Worm (Caenorhabditis elegans) whole organism, L3 larva: ENCODE measurements around the gene zig-6.

Experiments used
- aly-2 ChIP-seq: fragments of 150-350 bp; optimal IDR thresholded peaks from 2 replicates; lab custom pipeline; 2014; ENCODE audit warnings: missing biosample characterization, missing genetic modification characterization
- elt-2 ChIP-seq: sonication (generic microtip); optimal IDR thresholded peaks from 2 replicates; lab custom pipeline; 2016; ENCODE audit warnings: missing genetic modification reagents, mild to moderate bottlenecking, missing genetic modification characterization, missing compliant biosample characterization
- lin-39 ChIP-seq: fragments of 150-350 bp; optimal IDR thresholded peaks from 2 replicates; lab custom pipeline; 2018; ENCODE audit warnings: missing biosample characterization, missing genetic modification reagents, missing genetic modification characterization
- nhr-11 ChIP-seq: fragments of 150-350 bp; optimal IDR thresholded peaks from 2 replicates; lab custom pipeline; 2014; ENCODE audit warnings: missing biosample characterization, missing genetic modification characterization
- nhr-77 ChIP-seq: fragments of 150-350 bp; optimal IDR thresholded peaks from 2 replicates; lab custom pipeline; 2014; ENCODE audit warnings: missing biosample characterization, missing genetic modification characterization
- pqm-1 ChIP-seq: fragments of 150-350 bp; optimal IDR thresholded peaks from 2 replicates; lab custom pipeline; 2017; ENCODE audit warnings: missing biosample characterization, missing genetic modification characterization, inconsistent platforms
- snpc-4 ChIP-seq: fragments of 150-350 bp; optimal IDR thresholded peaks from 2 replicates; lab custom pipeline; 2014; ENCODE audit warnings: missing biosample characterization, missing genetic modification characterization
- unc-62 ChIP-seq: fragments of 150-350 bp; sonication (generic microtip); optimal IDR thresholded peaks from 4 replicates; lab custom pipeline; 2014; ENCODE audit warnings: missing biosample characterization, missing genetic modification reagents, missing genetic modification characterization

DNA sequence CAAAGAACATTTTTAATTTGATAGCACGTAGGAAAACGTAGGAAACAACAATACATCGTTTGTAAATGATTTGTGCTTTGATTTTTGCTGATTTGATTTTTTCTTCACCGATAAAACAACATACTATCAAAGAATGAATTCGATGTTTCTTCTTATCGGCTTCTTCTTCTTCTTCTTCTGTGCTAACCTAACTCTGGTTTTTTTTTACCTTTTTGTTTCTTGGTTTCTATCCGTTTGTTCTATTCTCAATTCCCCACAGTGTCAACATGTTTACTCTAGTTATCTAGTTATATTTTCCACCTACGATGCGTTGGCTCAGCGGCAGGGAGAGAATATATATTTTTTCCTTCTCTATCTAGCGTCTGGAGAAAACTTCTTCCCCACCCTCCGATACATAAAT is 18.9 kb upstream of the zig-6 start:
- TF ChIP-seq elt-2 (tag; lab: Kevin White, UChicago) (peak; percentile 56), unc-62 (GFP tag; lab: Kevin White, UChicago) (no peak), snpc-4 (tag; lab: Kevin White, UChicago) (no peak), nhr-77 (tag; lab: Kevin White, UChicago) (no peak), lin-39 (tag; lab: Kevin White, UChicago) (no peak), pqm-1 (no peak), nhr-11 (tag; lab: Kevin White, UChicago) (no peak), aly-2 (tag; lab: Kevin White, UChicago) (no peak)
